Worm (Caenorhabditis elegans) whole organism, young adult: Measurements from ENCODE around the gene unc-61.

Experiments used
- B0019.2 ChIP-seq: fragments of 200-800 bp; sonication (Bioruptor generic); conservative IDR thresholded peaks from 2 replicates; pipeline ENCODE4 v1.3.6; 2022; ENCODE audit warnings: missing genetic modification reagents, missing genetic modification characterization, missing compliant biosample characterization
- B0261.1 ChIP-seq: sonication (generic microtip); optimal IDR thresholded peaks from 2 replicates; lab custom pipeline; 2016; ENCODE audit warnings: mild to moderate bottlenecking, missing genetic modification characterization, moderate library complexity, missing compliant biosample characterization
- D2030.7 ChIP-seq: fragments of 200-800 bp; sonication (Bioruptor generic); IDR thresholded peaks from 2 replicates; pipeline ENCODE4 v1.3.6; 2022; ENCODE audit warnings: missing genetic modification reagents, missing genetic modification characterization, missing compliant biosample characterization
- F10E7.11 ChIP-seq: sonication (generic microtip); optimal IDR thresholded peaks from 2 replicates; lab custom pipeline; 2017; ENCODE audit warnings: mild to moderate bottlenecking, missing genetic modification characterization, moderate library complexity, missing compliant biosample characterization
- F49E8.2 ChIP-seq: sonication (generic microtip); optimal IDR thresholded peaks from 3 replicates; lab custom pipeline; 2017; ENCODE audit warnings: missing genetic modification characterization, mild to moderate bottlenecking, missing compliant biosample characterization, antibody characterized with exemption, moderate library complexity; ENCODE audit not compliant: insufficient read depth
- F57C9.4 ChIP-seq: sonication (generic microtip); optimal IDR thresholded peaks from 2 replicates; lab custom pipeline; 2017; ENCODE audit warnings: mild to moderate bottlenecking, missing genetic modification characterization, missing compliant biosample characterization
- K11D2.4 ChIP-seq: fragments of 200-800 bp; sonication (Bioruptor generic); IDR thresholded peaks from 2 replicates; pipeline ENCODE4 v1.3.6; 2022; ENCODE audit warnings: missing genetic modification reagents, missing genetic modification characterization, missing compliant biosample characterization
- K12H6.12 ChIP-seq: fragments of 200-800 bp; sonication (Bioruptor generic); optimal IDR thresholded peaks from 2 replicates; lab custom pipeline; 2018; ENCODE audit warnings: mild to moderate bottlenecking, missing genetic modification characterization, missing compliant biosample characterization
- Y53F4B.3 ChIP-seq: fragments of 200-800 bp; sonication (Bioruptor generic); IDR thresholded peaks from 2 replicates; pipeline ENCODE4 v1.3.6; 2022; ENCODE audit warnings: missing genetic modification reagents, missing genetic modification characterization, missing compliant biosample characterization
- Y67H2A.10 ChIP-seq: fragments of 200-800 bp; sonication (Bioruptor generic); conservative IDR thresholded peaks from 2 replicates; pipeline ENCODE4 v1.3.6; 2022; ENCODE audit warnings: missing genetic modification reagents, missing genetic modification characterization, missing compliant biosample characterization
- Y79H2A.3 ChIP-seq: fragments of 200-800 bp; sonication (Bioruptor generic); conservative IDR thresholded peaks from 2 replicates; pipeline ENCODE4 v1.3.6; 2022; ENCODE audit warnings: missing genetic modification reagents, missing genetic modification characterization, missing compliant biosample characterization
- Y95B8A.8 ChIP-seq: fragments of 200-800 bp; sonication (Bioruptor generic); IDR thresholded peaks from 2 replicates; pipeline ENCODE4 v1.3.6; 2022; ENCODE audit warnings: missing genetic modification reagents, missing genetic modification characterization, missing compliant biosample characterization
- ZK185.1 ChIP-seq: sonication (generic microtip); optimal IDR thresholded peaks from 2 replicates; lab custom pipeline; 2016; ENCODE audit warnings: mild to moderate bottlenecking, missing genetic modification characterization, missing compliant biosample characterization; ENCODE audit not compliant: poor library complexity, severe bottlenecking
- aptf-2 ChIP-seq: fragments of 200-800 bp; sonication (Bioruptor generic); conservative IDR thresholded peaks from 2 replicates; pipeline ENCODE4 v1.3.6; 2022; ENCODE audit warnings: missing genetic modification reagents, missing genetic modification characterization, missing compliant biosample characterization
- aptf-3 ChIP-seq: fragments of 200-800 bp; sonication (Bioruptor generic); IDR thresholded peaks from 2 replicates; pipeline ENCODE4 v1.3.6; 2022; ENCODE audit warnings: missing genetic modification characterization, missing compliant biosample characterization
- bed-1 ChIP-seq: fragments of 200-800 bp; sonication (Bioruptor generic); IDR thresholded peaks from 2 replicates; pipeline ENCODE4 v1.3.6; 2022; ENCODE audit warnings: missing genetic modification reagents, missing genetic modification characterization, missing compliant biosample characterization
- bed-2 ChIP-seq: fragments of 200-800 bp; sonication (Bioruptor generic); IDR thresholded peaks from 2 replicates; pipeline ENCODE4 v1.3.6; 2022; ENCODE audit warnings: missing genetic modification reagents, missing genetic modification characterization, missing compliant biosample characterization
- ceh-100 ChIP-seq: fragments of 200-800 bp; sonication (Bioruptor generic); IDR thresholded peaks from 2 replicates; pipeline ENCODE4 v1.3.6; 2022; ENCODE audit warnings: missing genetic modification reagents, missing genetic modification characterization, missing compliant biosample characterization
- ceh-27 ChIP-seq: fragments of 200-800 bp; sonication (Bioruptor generic); optimal IDR thresholded peaks from 2 replicates; lab custom pipeline; 2018; ENCODE audit warnings: mild to moderate bottlenecking, missing genetic modification characterization, moderate library complexity, missing compliant biosample characterization
- ceh-58 ChIP-seq: fragments of 200-800 bp; sonication (Bioruptor generic); IDR thresholded peaks from 2 replicates; pipeline ENCODE4 v1.3.6; 2022; ENCODE audit warnings: missing genetic modification characterization, missing compliant biosample characterization
- ceh-79 ChIP-seq: sonication (generic microtip); optimal IDR thresholded peaks from 2 replicates; lab custom pipeline; 2017; ENCODE audit warnings: mild to moderate bottlenecking, missing genetic modification characterization, missing compliant biosample characterization
- ceh-91 ChIP-seq: fragments of 200-800 bp; sonication (Bioruptor generic); IDR thresholded peaks from 2 replicates; pipeline ENCODE4 v1.3.6; 2022; ENCODE audit warnings: missing genetic modification reagents, missing genetic modification characterization, missing compliant biosample characterization
- die-1 ChIP-seq: sonication (generic microtip); optimal IDR thresholded peaks from 2 replicates; lab custom pipeline; 2016; ENCODE audit warnings: missing genotype, mild to moderate bottlenecking, missing genetic modification characterization, missing compliant biosample characterization
- dox-1 ChIP-seq: fragments of 200-800 bp; sonication (Bioruptor generic); IDR thresholded peaks from 2 replicates; pipeline ENCODE4 v1.3.6; 2022; ENCODE audit warnings: missing genetic modification reagents, missing genetic modification characterization, missing compliant biosample characterization
- egl-44 ChIP-seq: fragments of 200-800 bp; sonication (Bioruptor generic); IDR thresholded peaks from 2 replicates; pipeline ENCODE4 v1.3.6; 2022; ENCODE audit warnings: missing genetic modification reagents, missing genetic modification characterization, missing compliant biosample characterization
- him-1 ChIP-seq: sonication (generic microtip); optimal IDR thresholded peaks from 2 replicates; lab custom pipeline; 2016; ENCODE audit warnings: missing genotype, missing genetic modification reagents, missing genetic modification characterization, missing compliant biosample characterization
- hmg-20 ChIP-seq: fragments of 200-800 bp; sonication (Bioruptor generic); IDR thresholded peaks from 2 replicates; pipeline ENCODE4 v1.3.6; 2022; ENCODE audit warnings: missing genetic modification reagents, missing genetic modification characterization, missing compliant biosample characterization
- lin-54 ChIP-seq: fragments of 200-800 bp; sonication (Bioruptor generic); optimal IDR thresholded peaks from 2 replicates; lab custom pipeline; 2018; ENCODE audit warnings: mild to moderate bottlenecking, missing genetic modification characterization, missing compliant biosample characterization
- lir-1 ChIP-seq: fragments of 200-800 bp; sonication (Bioruptor generic); conservative IDR thresholded peaks from 2 replicates; pipeline ENCODE4 v1.3.6; 2022; ENCODE audit warnings: missing genetic modification reagents, missing genetic modification characterization, missing compliant biosample characterization
- lsl-1 ChIP-seq: fragments of 200-800 bp; sonication (Bioruptor generic); optimal IDR thresholded peaks from 2 replicates; lab custom pipeline; 2018; ENCODE audit warnings: mild to moderate bottlenecking, missing genetic modification characterization, moderate library complexity, missing compliant biosample characterization
- mel-28 ChIP-seq: sonication (generic microtip); optimal IDR thresholded peaks from 2 replicates; lab custom pipeline; 2016; ENCODE audit warnings: borderline replicate concordance, mild to moderate bottlenecking, missing genetic modification characterization, missing compliant biosample characterization
- rec-8 ChIP-seq, 2 experiments: sonication (generic microtip); optimal IDR thresholded peaks; 2 replicates each; lab custom pipeline; 2016; ENCODE audit warnings: mild to moderate bottlenecking in 2 of 2, missing genetic modification characterization in 2 of 2, missing genetic modification reagents in 2 of 2, missing genotype in 2 of 2, missing biosample characterization in 1 of 2, missing compliant biosample characterization in 1 of 2, moderate library complexity in 1 of 2
- sdz-38 ChIP-seq: sonication (generic microtip); optimal IDR thresholded peaks from 2 replicates; lab custom pipeline; 2016; ENCODE audit warnings: missing genotype, missing genetic modification characterization, missing compliant biosample characterization
- snpc-3.4 ChIP-seq: sonication (generic microtip); optimal IDR thresholded peaks from 2 replicates; lab custom pipeline; 2017; ENCODE audit warnings: missing genetic modification characterization, mild to moderate bottlenecking, missing compliant biosample characterization, antibody characterized with exemption, moderate library complexity, missing genotype, missing genetic modification reagents
- snpc-4 ChIP-seq, 5 experiments: fragments of 150-350 bp in 1 of 5; sonication (generic microtip) in 4 of 5; optimal IDR thresholded peaks; 2 replicates each; lab custom pipeline; 2014 to 2018; ENCODE audit warnings: missing genetic modification characterization in 5 of 5, missing biosample characterization in 3 of 5, antibody characterized with exemption in 2 of 5, mild to moderate bottlenecking in 2 of 5, missing compliant biosample characterization in 2 of 5, missing genotype in 2 of 5, moderate library complexity in 2 of 5, missing genetic modification reagents in 1 of 5
- somi-1 ChIP-seq: fragments of 200-800 bp; sonication (Bioruptor generic); optimal IDR thresholded peaks from 2 replicates; lab custom pipeline; 2018; ENCODE audit warnings: mild to moderate bottlenecking, missing genetic modification characterization, missing compliant biosample characterization
- tbx-9 ChIP-seq: sonication (generic microtip); optimal IDR thresholded peaks from 2 replicates; lab custom pipeline; 2016; ENCODE audit warnings: borderline replicate concordance, missing genetic modification characterization, inconsistent platforms, missing compliant biosample characterization
- xnd-1 ChIP-seq: sonication (generic microtip); optimal IDR thresholded peaks from 2 replicates; lab custom pipeline; 2016; ENCODE audit warnings: missing genotype, missing genetic modification reagents, missing genetic modification characterization, missing compliant biosample characterization
- zim-3 ChIP-seq: sonication (generic microtip); optimal IDR thresholded peaks from 2 replicates; lab custom pipeline; 2017; ENCODE audit warnings: mild to moderate bottlenecking, missing genetic modification characterization, moderate library complexity, missing compliant biosample characterization
- ztf-25 ChIP-seq: fragments of 200-800 bp; sonication (Bioruptor generic); IDR thresholded peaks from 2 replicates; pipeline ENCODE4 v1.3.6; 2022; ENCODE audit warnings: missing genetic modification reagents, missing genetic modification characterization, missing compliant biosample characterization
- ztf-28 ChIP-seq: fragments of 200-800 bp; sonication (Bioruptor generic); IDR thresholded peaks from 2 replicates; pipeline ENCODE4 v1.3.6; 2022; ENCODE audit warnings: missing genetic modification reagents, missing genetic modification characterization, missing compliant biosample characterization
- ztf-6 ChIP-seq: fragments of 200-800 bp; sonication (Bioruptor generic); IDR thresholded peaks from 2 replicates; pipeline ENCODE4 v1.3.6; 2022; ENCODE audit warnings: missing genetic modification reagents, missing genetic modification characterization, missing compliant biosample characterization

Gene unc-61

ce11 chrV:14736851-14737250, 2.8 kb upstream of the unc-61 start, which contains the start of gene Y50E8A.5:
Gene Y50E8A.5, minus strand, starts transcription at chrV:14736951.
- no peak for TF ChIP-seq K11D2.4
- no peak for TF ChIP-seq F10E7.11
- TF ChIP-seq D2030.7 (GFP tag; lab: Robert Waterston, UW), result no peak
- TF ChIP-seq ceh-79 (tag; lab: Kevin White, UChicago), result no peak
- no peak for TF ChIP-seq snpc-4 (GFP tag; optimal IDR thresholded peaks at IDR 0.05; lab: Kevin White, UChicago)
- no peak for TF ChIP-seq snpc-4 (tag; optimal IDR thresholded peaks at IDR 0.05; lab: Kevin White, UChicago)
- TF ChIP-seq sdz-38 (tag; lab: Kevin White, UChicago), result no peak
- no peak for TF ChIP-seq hmg-20 (GFP tag; lab: Robert Waterston, UW)
- TF ChIP-seq ceh-91 (GFP tag; lab: Robert Waterston, UW), result no peak
- TF ChIP-seq ztf-25 (GFP tag; lab: Robert Waterston, UW), result no peak
- no peak for TF ChIP-seq tbx-9 (tag; lab: Kevin White, UChicago)
- no peak for TF ChIP-seq ztf-6
- no peak for TF ChIP-seq zim-3 (tag; lab: Kevin White, UChicago)
- no peak for TF ChIP-seq ceh-58 (GFP tag; lab: Robert Waterston, UW)
- no peak for TF ChIP-seq ztf-28
- TF ChIP-seq bed-1 (GFP tag; lab: Robert Waterston, UW), result no peak
- TF ChIP-seq B0019.2 (GFP tag; lab: Robert Waterston, UW), result no peak
- TF ChIP-seq him-1 (tag; lab: Kevin White, UChicago), result no peak
- TF ChIP-seq lir-1 (GFP tag; lab: Robert Waterston, UW), result no peak
- TF ChIP-seq Y53F4B.3 (GFP tag; lab: Robert Waterston, UW), result no peak

DNA sequence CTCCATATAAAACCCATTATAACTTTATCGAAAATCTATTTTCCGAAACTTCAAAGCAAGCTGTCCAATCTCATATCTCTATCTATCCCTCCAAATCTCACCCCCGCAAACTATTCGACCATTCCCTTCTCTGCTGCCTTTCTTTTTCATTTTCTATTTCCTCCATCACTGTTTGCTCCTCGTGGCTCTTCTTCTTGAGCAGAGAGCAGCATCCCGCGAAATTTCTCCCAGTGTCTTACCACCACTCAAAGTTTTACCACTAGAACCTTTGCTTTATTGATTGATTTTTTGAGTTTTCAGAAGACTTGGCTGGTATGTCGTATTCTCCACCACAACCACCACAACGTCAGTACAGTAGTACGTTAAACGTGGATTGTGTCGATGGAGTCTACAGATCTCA, 4.7 kb downstream of the unc-61 start, which contains the start of gene oig-3:
Gene oig-3, plus strand, starts transcription at position 301 of the 400 bp plus-strand sequence.
- TF ChIP-seq him-1 (tag; lab: Kevin White, UChicago) (no peak), sdz-38 (tag; lab: Kevin White, UChicago) (no peak), mel-28 (tag; lab: Kevin White, UChicago) (no peak), bed-2 (no peak), lsl-1 (no peak), egl-44 (no peak), Y67H2A.10 (no peak), F57C9.4 (no peak), F10E7.11 (no peak), somi-1 (GFP tag; lab: Kevin White, UChicago) (no peak), rec-8 (tag; optimal IDR thresholded peaks at IDR 0.05; lab: Kevin White, UChicago) (no peak), aptf-2 (GFP tag; lab: Robert Waterston, UW) (no peak), K12H6.12 (tag; lab: Kevin White, UChicago) (no peak)
- TF ChIP-seq, all 124 proteins: peak for 0

ce11 chrV:14728754-14729153, 5.3 kb downstream of the unc-61 start, which contains the start of gene Y50E8A.2:
Gene Y50E8A.2, minus strand, starts transcription at chrV:14728854.
- TF ChIP-seq ZK185.1 (tag; lab: Kevin White, UChicago) (no peak), Y67H2A.10 (no peak), xnd-1 (tag; lab: Kevin White, UChicago) (no peak), Y79H2A.3 (GFP tag; lab: Robert Waterston, UW) (no peak), ceh-100 (GFP tag; lab: Robert Waterston, UW) (no peak)

ce11 chrV:14726596-14726995, 7.4 kb downstream of the unc-61 start, which contains the start of gene Y50E8A.1:
Gene Y50E8A.1, plus strand, starts transcription at chrV:14726896.
- TF ChIP-seq snpc-3.4 (no peak), lin-54 (GFP tag; lab: Kevin White, UChicago) (no peak), F49E8.2 (tag; lab: Kevin White, UChicago) (no peak), ceh-27 (GFP tag; lab: Kevin White, UChicago) (no peak), Y95B8A.8 (GFP tag; lab: Robert Waterston, UW) (no peak), die-1 (tag; lab: Kevin White, UChicago) (no peak), aptf-3 (GFP tag; lab: Robert Waterston, UW) (no peak), dox-1 (no peak), ztf-6 (no peak), B0261.1 (tag; lab: Kevin White, UChicago) (no peak), snpc-4 (GFP tag; optimal IDR thresholded peaks at IDR 0.05; lab: Kevin White, UChicago) (no peak), snpc-4 (tag; optimal IDR thresholded peaks at IDR 0.05; lab: Kevin White, UChicago) (no peak), F57C9.4 (no peak)
